Fruit fly (Drosophila melanogaster) whole organism, embryonic: ENCODE results near the gene bora.

Experiments
- CG10366 ChIP-seq: fragments of 200-800 bp; sonication (Bioruptor generic); IDR thresholded peaks from 2 replicates; pipeline ENCODE4 v1.3.6; 2022; ENCODE audit warnings: missing biosample characterization, missing genetic modification characterization
- CG15479 ChIP-seq: fragments of 200-800 bp; sonication (Bioruptor generic); optimal IDR thresholded peaks from 3 replicates; lab custom pipeline; 2019; ENCODE audit warnings: missing biosample characterization, mild to moderate bottlenecking, missing genetic modification characterization, moderate library complexity
- CG18619 ChIP-seq: fragments of 200-800 bp; sonication (Bioruptor generic); optimal IDR thresholded peaks from 3 replicates; lab custom pipeline; 2017; ENCODE audit warnings: missing biosample characterization, mild to moderate bottlenecking, missing genetic modification characterization
- Fer1 ChIP-seq: fragments of 200-800 bp; sonication (Bioruptor generic); optimal IDR thresholded peaks from 2 replicates; lab custom pipeline; 2017; ENCODE audit warnings: missing biosample characterization, mild to moderate bottlenecking, missing genetic modification characterization
- H2.0 ChIP-seq: fragments of 200-800 bp; sonication (Bioruptor generic); IDR thresholded peaks from 2 replicates; pipeline ENCODE4 v1.3.6; 2022; ENCODE audit warnings: missing biosample characterization, missing genetic modification characterization
- HLH3B ChIP-seq: fragments of 200-800 bp; sonication (Bioruptor generic); IDR thresholded peaks from 2 replicates; pipeline ENCODE4 v1.3.6; 2022; ENCODE audit warnings: missing biosample characterization, missing genetic modification characterization
- Usf ChIP-seq: fragments of 200-800 bp; sonication (Bioruptor generic); optimal IDR thresholded peaks from 2 replicates; lab custom pipeline; 2017; ENCODE audit warnings: missing genotype, missing biosample characterization, missing genetic modification characterization
- dimm ChIP-seq: fragments of 200-800 bp; sonication (Bioruptor generic); IDR thresholded peaks from 2 replicates; pipeline ENCODE4 v1.3.6; 2022; ENCODE audit warnings: missing biosample characterization, missing genetic modification characterization
- grn ChIP-seq: fragments of 200-800 bp; sonication (Bioruptor generic); optimal IDR thresholded peaks from 3 replicates; lab custom pipeline; 2017; ENCODE audit warnings: missing biosample characterization, missing genetic modification characterization

DNA sequence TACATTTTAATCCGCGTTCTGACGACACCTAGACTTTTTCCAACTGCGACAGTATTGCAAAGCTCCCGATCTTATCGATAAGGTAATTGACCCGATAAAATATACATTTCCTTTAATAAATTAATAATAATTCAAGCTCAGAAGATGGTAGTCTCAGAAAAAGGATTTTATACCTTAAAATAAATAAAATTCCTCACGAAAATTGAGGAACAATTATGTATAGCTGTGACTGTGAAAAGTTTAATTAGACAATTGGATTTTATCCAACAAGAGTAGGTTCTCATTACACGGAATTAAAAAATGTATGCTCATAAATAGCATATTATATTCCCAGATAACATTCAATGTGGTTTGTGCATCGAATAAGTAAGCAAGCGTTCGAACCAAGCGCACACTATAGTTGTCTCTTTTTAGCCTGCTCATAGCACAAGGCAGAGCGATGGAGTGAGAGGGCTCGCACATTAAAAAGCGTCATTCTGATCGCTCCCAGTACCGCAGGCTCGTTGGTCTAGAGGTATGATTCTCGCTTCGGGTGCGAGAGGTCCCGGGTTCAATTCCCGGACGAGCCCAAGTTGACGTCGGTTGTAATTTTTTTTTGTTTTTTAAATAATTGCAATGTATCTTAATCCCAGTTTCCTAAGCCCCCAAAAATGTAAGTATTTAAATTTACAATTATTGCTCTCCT is 4.5 kb upstream of the bora start, which contains the start of the genes CG13380 and CG4174:
- TF ChIP-seq CG18619 (GFP tag; lab: Kevin White, UChicago) (no peak), CG10366 (GFP tag; lab: Robert Waterston, UW) (0 out of 2 replicates have a peak, but pooled peaks have one; percentile 7), Usf (GFP tag; lab: Kevin White, UChicago) (no peak), CG15479 (GFP tag; lab: Kevin White, UChicago) (no peak), HLH3B (GFP tag; lab: Robert Waterston, UW) (no peak), grn (GFP tag; lab: Kevin White, UChicago) (no peak), Fer1 (no peak), dimm (GFP tag; lab: Robert Waterston, UW) (no peak), H2.0 (GFP tag; lab: Robert Waterston, UW) (no peak)
